Fruit fly (Drosophila melanogaster) whole organism, prepupa: ENCODE measurements around the gene pie.
A peak's percentile ranks its signal among the peaks of the same experiment; 100 is the strongest.

Source experiments
- Blimp-1 ChIP-seq: fragments of 200-800 bp; sonication (Bioruptor generic); optimal IDR thresholded peaks from 3 replicates; lab custom pipeline; 2017; ENCODE audit warnings: missing biosample characterization, missing genetic modification characterization, mild to moderate bottlenecking, moderate library complexity, missing genetic modification reagents
- CG10631 ChIP-seq: fragments of 200-800 bp; sonication (Bioruptor generic); optimal IDR thresholded peaks from 2 replicates; lab custom pipeline; 2016; ENCODE audit warnings: missing biosample characterization, missing genetic modification characterization
- CG11902 ChIP-seq: fragments of 200-800 bp; sonication (Bioruptor generic); optimal IDR thresholded peaks from 3 replicates; lab custom pipeline; 2016; ENCODE audit warnings: missing biosample characterization, missing genetic modification characterization
- CG1621 ChIP-seq: fragments of 200-800 bp; sonication (Bioruptor generic); optimal IDR thresholded peaks from 3 replicates; lab custom pipeline; 2018; ENCODE audit warnings: missing biosample characterization, mild to moderate bottlenecking, missing genetic modification characterization
- CG6276 ChIP-seq: fragments of 200-800 bp; sonication (Bioruptor generic); optimal IDR thresholded peaks from 2 replicates; lab custom pipeline; 2017; ENCODE audit warnings: missing biosample characterization, mild to moderate bottlenecking, missing genetic modification characterization
- CG8119 ChIP-seq: fragments of 200-800 bp; sonication (Bioruptor generic); IDR thresholded peaks from 3 replicates; pipeline ENCODE4 v1.3.6; 2022; ENCODE audit warnings: missing biosample characterization, missing genetic modification characterization
- Eip78C ChIP-seq: fragments of 200-800 bp; sonication (Bioruptor generic); peaks from one replicate; lab custom pipeline; 2016; ENCODE audit warnings: missing biosample characterization, missing genetic modification characterization
- Gug ChIP-seq: fragments of 200-800 bp; sonication (Bioruptor generic); IDR thresholded peaks from 2 replicates; pipeline ENCODE4 v1.3.6; 2022; ENCODE audit warnings: missing biosample characterization, missing genetic modification characterization
- Hr4 ChIP-seq: fragments of 200-800 bp; sonication (Bioruptor generic); optimal IDR thresholded peaks from 3 replicates; lab custom pipeline; 2016; ENCODE audit warnings: missing biosample characterization, missing genetic modification characterization
- Sox102F ChIP-seq: fragments of 200-800 bp; sonication (Bioruptor generic); optimal IDR thresholded peaks from 2 replicates; lab custom pipeline; 2016; ENCODE audit warnings: missing biosample characterization, mild to moderate bottlenecking, missing genetic modification characterization
- Sox15 ChIP-seq: fragments of 200-800 bp; sonication (Bioruptor generic); optimal IDR thresholded peaks from 3 replicates; lab custom pipeline; 2016; ENCODE audit warnings: missing biosample characterization, missing genetic modification characterization
- esn ChIP-seq: fragments of 200-800 bp; sonication (Bioruptor generic); optimal IDR thresholded peaks from 2 replicates; lab custom pipeline; 2016; ENCODE audit warnings: missing biosample characterization, mild to moderate bottlenecking, missing genetic modification characterization, moderate library complexity
- pdm3 ChIP-seq: fragments of 200-800 bp; sonication (Bioruptor generic); optimal IDR thresholded peaks from 3 replicates; lab custom pipeline; 2016; ENCODE audit warnings: missing biosample characterization, missing genetic modification characterization

DNA sequence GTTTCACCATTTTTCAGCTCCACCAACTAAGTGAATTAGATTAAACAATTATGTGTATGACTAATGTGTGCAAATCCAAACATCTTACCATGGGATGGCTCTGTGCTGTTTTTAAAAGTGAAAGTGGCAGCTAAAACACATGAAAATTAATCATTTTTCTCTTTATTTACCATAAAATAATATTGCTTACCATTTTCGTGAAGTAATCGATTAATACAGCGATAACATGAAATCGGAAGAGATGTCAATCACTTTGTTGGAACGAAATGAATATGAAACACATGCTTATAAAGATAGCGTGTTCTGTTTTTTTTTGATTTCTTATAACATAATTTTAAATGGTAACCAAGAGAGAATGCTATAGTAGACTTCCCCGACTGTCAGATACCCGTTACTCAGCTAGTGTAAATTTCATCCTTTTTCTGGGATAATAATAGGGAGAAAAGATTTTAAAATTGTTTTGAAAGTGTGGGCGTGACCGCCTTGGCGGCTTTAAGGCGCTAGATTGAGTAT, 18.7 kb downstream of the pie start:
- TF ChIP-seq esn (GFP tag; lab: Kevin White, UChicago) (no peak), Sox102F (no peak), CG8119 (GFP tag; lab: Robert Waterston, UW) (no peak), pdm3 (GFP tag; lab: Kevin White, UChicago) (no peak), CG6276 (GFP tag; lab: Kevin White, UChicago) (no peak), Gug (GFP tag; lab: Robert Waterston, UW) (no peak), CG1621 (no peak), CG11902 (GFP tag; lab: Kevin White, UChicago) (no peak), CG10631 (GFP tag; lab: Kevin White, UChicago) (no peak), Hr4 (GFP tag; lab: Kevin White, UChicago) (no peak), Blimp-1 (no peak), Sox15 (GFP tag; lab: Kevin White, UChicago) (no peak), Eip78C (GFP tag; lab: Kevin White, UChicago) (peak; percentile 50)
